Worm (Caenorhabditis elegans) whole organism, early embryonic: ENCODE results near the gene C26F1.3.

Experiments used
- ama-1 ChIP-seq: fragments of 150-350 bp; optimal IDR thresholded peaks from 2 replicates; lab custom pipeline; 2014
- flt-1 ChIP-seq: fragments of 200-800 bp; sonication (Bioruptor generic); IDR thresholded peaks from 2 replicates; pipeline ENCODE4 v1.3.6; 2022; ENCODE audit warnings: missing genetic modification characterization, missing compliant biosample characterization

DNA sequence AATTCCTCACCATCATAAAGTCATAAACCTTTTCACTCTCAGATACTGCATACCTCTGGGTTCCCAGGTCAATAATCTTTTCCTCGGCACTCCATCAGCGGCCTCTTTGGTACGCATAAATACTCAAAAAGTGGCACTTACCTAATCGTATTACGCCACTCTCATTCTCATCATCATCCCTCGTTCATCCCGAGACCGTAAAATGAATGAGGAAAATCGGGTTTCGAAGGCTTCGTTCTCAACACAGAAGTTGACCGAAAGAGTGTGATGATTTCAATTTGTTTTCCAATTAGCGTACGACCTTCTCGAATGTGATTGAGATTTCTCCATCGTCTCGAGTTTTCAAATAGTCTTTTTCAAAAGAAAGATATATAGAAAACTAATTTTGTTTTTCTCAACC, 37.2 kb upstream of the C26F1.3 start:
- TF ChIP-seq ama-1 (lab: Kevin White, UChicago) (no peak), flt-1 (GFP tag; lab: Robert Waterston, UW) (no peak)
